Fruit fly (Drosophila melanogaster) whole organism, embryonic: ENCODE measurements around the gene Atu.

ENCODE experiments used
- Abd-B ChIP-seq: fragments of 200-800 bp; sonication (Bioruptor generic); optimal IDR thresholded peaks from 2 replicates; lab custom pipeline; 2018; ENCODE audit warnings: missing biosample characterization, mild to moderate bottlenecking, missing genetic modification characterization, moderate library complexity
- B-H1 ChIP-seq: fragments of 200-800 bp; sonication (Bioruptor generic); IDR thresholded peaks from 3 replicates; pipeline ENCODE4 v1.3.6; 2022; ENCODE audit warnings: missing biosample characterization, missing genetic modification characterization
- Blimp-1 ChIP-seq: fragments of 200-800 bp; sonication (Bioruptor generic); optimal IDR thresholded peaks from 3 replicates; lab custom pipeline; 2018; ENCODE audit warnings: missing biosample characterization, missing genetic modification characterization, mild to moderate bottlenecking, moderate library complexity, missing genetic modification reagents
- Bteb2 ChIP-seq: fragments of 200-800 bp; sonication (Bioruptor generic); optimal IDR thresholded peaks from 2 replicates; lab custom pipeline; 2016; ENCODE audit warnings: missing biosample characterization, missing genetic modification characterization
- CG10979 ChIP-seq: fragments of 200-800 bp; sonication (Bioruptor generic); optimal IDR thresholded peaks from 2 replicates; lab custom pipeline; 2018; ENCODE audit warnings: missing biosample characterization, mild to moderate bottlenecking, missing genetic modification characterization, moderate library complexity
- CG13894 ChIP-seq: fragments of 200-800 bp; sonication (Bioruptor generic); optimal IDR thresholded peaks from 3 replicates; lab custom pipeline; 2018; ENCODE audit warnings: missing biosample characterization, mild to moderate bottlenecking, missing genetic modification characterization, moderate library complexity
- CG15479 ChIP-seq: fragments of 200-800 bp; sonication (Bioruptor generic); optimal IDR thresholded peaks from 3 replicates; lab custom pipeline; 2019; ENCODE audit warnings: missing biosample characterization, mild to moderate bottlenecking, missing genetic modification characterization, moderate library complexity
- CG17186 ChIP-seq: fragments of 200-800 bp; sonication (Bioruptor generic); optimal IDR thresholded peaks from 3 replicates; lab custom pipeline; 2017; ENCODE audit warnings: missing biosample characterization, missing genetic modification reagents, missing genetic modification characterization
- CG17385 ChIP-seq: fragments of 200-800 bp; sonication (Bioruptor generic); optimal IDR thresholded peaks from 3 replicates; lab custom pipeline; 2018; ENCODE audit warnings: missing biosample characterization, mild to moderate bottlenecking, missing genetic modification characterization
- CG17568 ChIP-seq: fragments of 200-800 bp; sonication (Bioruptor generic); optimal IDR thresholded peaks from 2 replicates; lab custom pipeline; 2018; ENCODE audit warnings: missing biosample characterization, mild to moderate bottlenecking, missing genetic modification characterization, moderate library complexity
- CG17829 ChIP-seq: fragments of 200-800 bp; optimal IDR thresholded peaks from 2 replicates; lab custom pipeline; 2019; ENCODE audit warnings: missing biosample characterization, mild to moderate bottlenecking, missing genetic modification characterization, moderate library complexity
- CG1832 ChIP-seq: fragments of 200-800 bp; sonication (Bioruptor generic); optimal IDR thresholded peaks from 2 replicates; lab custom pipeline; 2017; ENCODE audit warnings: missing biosample characterization, mild to moderate bottlenecking, missing genetic modification characterization, inconsistent platforms
- CG2202 ChIP-seq: fragments of 200-800 bp; sonication (Bioruptor generic); optimal IDR thresholded peaks from 2 replicates; lab custom pipeline; 2018; ENCODE audit warnings: missing biosample characterization, mild to moderate bottlenecking, missing genetic modification characterization
- CG30431 ChIP-seq: fragments of 200-800 bp; sonication (Bioruptor generic); optimal IDR thresholded peaks from 2 replicates; lab custom pipeline; 2017; ENCODE audit warnings: missing biosample characterization, missing genetic modification characterization
- CG3065 ChIP-seq: fragments of 200-800 bp; sonication (Bioruptor generic); optimal IDR thresholded peaks from 2 replicates; lab custom pipeline; 2016; ENCODE audit warnings: missing biosample characterization, missing genetic modification characterization
- CG3163 ChIP-seq: fragments of 200-800 bp; sonication (Bioruptor generic); optimal IDR thresholded peaks from 3 replicates; lab custom pipeline; 2016; ENCODE audit warnings: missing biosample characterization, missing genetic modification characterization
- CG33213 ChIP-seq: fragments of 200-800 bp; sonication (Bioruptor generic); optimal IDR thresholded peaks from 3 replicates; lab custom pipeline; 2016; ENCODE audit warnings: missing biosample characterization, missing genetic modification characterization
- CG4360 ChIP-seq: fragments of 200-800 bp; sonication (Bioruptor generic); IDR thresholded peaks from 2 replicates; pipeline ENCODE4 v1.3.6; 2022; ENCODE audit warnings: missing biosample characterization, missing genetic modification characterization
- CG4730 ChIP-seq: fragments of 200-800 bp; sonication (Bioruptor generic); IDR thresholded peaks from 2 replicates; pipeline ENCODE4 v1.3.6; 2022; ENCODE audit warnings: missing biosample characterization, missing genetic modification characterization
- CG6683 ChIP-seq: fragments of 200-800 bp; sonication (Bioruptor generic); optimal IDR thresholded peaks from 2 replicates; lab custom pipeline; 2017; ENCODE audit warnings: missing biosample characterization, mild to moderate bottlenecking, missing genetic modification characterization, missing genetic modification reagents
- CG6765 ChIP-seq: fragments of 200-800 bp; sonication (Bioruptor generic); optimal IDR thresholded peaks from 3 replicates; lab custom pipeline; 2017; ENCODE audit warnings: missing biosample characterization, mild to moderate bottlenecking, missing genetic modification characterization
- CG8089 ChIP-seq: fragments of 200-800 bp; sonication (Bioruptor generic); optimal IDR thresholded peaks from 3 replicates; lab custom pipeline; 2016; ENCODE audit warnings: missing biosample characterization, missing genetic modification characterization
- CG8765 ChIP-seq: fragments of 200-800 bp; sonication (Bioruptor generic); IDR thresholded peaks from 2 replicates; pipeline ENCODE4 v1.3.6; 2022; ENCODE audit warnings: missing biosample characterization, missing genetic modification characterization
- CG9932 ChIP-seq: fragments of 200-800 bp; sonication (Bioruptor generic); IDR thresholded peaks from 2 replicates; pipeline ENCODE4 v1.3.6; 2022; ENCODE audit warnings: missing biosample characterization, missing genetic modification characterization
- Dll ChIP-seq: fragments of 200-800 bp; sonication (Bioruptor generic); IDR thresholded peaks from 4 replicates; pipeline ENCODE4 v1.3.6; 2022; ENCODE audit warnings: missing biosample characterization, missing genetic modification characterization; ENCODE audit not compliant: partially characterized antibody
- Doc3 ChIP-seq: fragments of 200-800 bp; sonication (Bioruptor generic); IDR thresholded peaks from 3 replicates; pipeline ENCODE4 v1.3.6; 2022; ENCODE audit warnings: missing biosample characterization, missing genetic modification characterization; ENCODE audit not compliant: partially characterized antibody
- Fer1 ChIP-seq: fragments of 200-800 bp; sonication (Bioruptor generic); optimal IDR thresholded peaks from 2 replicates; lab custom pipeline; 2017; ENCODE audit warnings: missing biosample characterization, mild to moderate bottlenecking, missing genetic modification characterization
- HmgD ChIP-seq: fragments of 200-800 bp; sonication (Bioruptor generic); optimal IDR thresholded peaks from 3 replicates; lab custom pipeline; 2016; ENCODE audit warnings: missing biosample characterization, missing genetic modification characterization
- Hmr ChIP-seq: fragments of 200-800 bp; sonication (Bioruptor generic); optimal IDR thresholded peaks from 3 replicates; lab custom pipeline; 2017; ENCODE audit warnings: mild to moderate bottlenecking, missing biosample characterization, missing genetic modification reagents, missing genetic modification characterization
- NK7.1 ChIP-seq: fragments of 200-800 bp; sonication (Bioruptor generic); optimal IDR thresholded peaks from 3 replicates; lab custom pipeline; 2016; ENCODE audit warnings: missing biosample characterization, missing genetic modification characterization
- Nf-YB ChIP-seq: fragments of 200-800 bp; sonication (Bioruptor generic); optimal IDR thresholded peaks from 3 replicates; lab custom pipeline; 2019; ENCODE audit warnings: missing biosample characterization, mild to moderate bottlenecking, missing genetic modification characterization, moderate library complexity
- Sry-β ChIP-seq: fragments of 200-800 bp; sonication (Bioruptor generic); optimal IDR thresholded peaks from 2 replicates; lab custom pipeline; 2018; ENCODE audit warnings: missing biosample characterization, mild to moderate bottlenecking, missing genetic modification characterization, moderate library complexity
- Tbp ChIP-seq: fragments of >200 bp; optimal IDR thresholded peaks from 2 replicates; lab custom pipeline; 2018; ENCODE audit warnings: missing biosample characterization, missing genetic modification characterization
- Trl ChIP-seq, 3 experiments: fragments of >200 bp in 2 of 3; fragments of 200-800 bp in 1 of 3; sonication (Bioruptor generic) in 1 of 3; optimal IDR thresholded peaks; 2 replicates in 1 of 3; 3 replicates in 2 of 3; lab custom pipeline; 2016 to 2017; ENCODE audit warnings: missing biosample characterization in 1 of 3, missing genetic modification characterization in 1 of 3
- Usf ChIP-seq: fragments of 200-800 bp; sonication (Bioruptor generic); optimal IDR thresholded peaks from 2 replicates; lab custom pipeline; 2017; ENCODE audit warnings: missing genotype, missing biosample characterization, missing genetic modification characterization
- Xrp1 ChIP-seq: fragments of 200-800 bp; sonication (Bioruptor generic); IDR thresholded peaks from 2 replicates; pipeline ENCODE4 v1.3.6; 2022; ENCODE audit warnings: missing biosample characterization, missing genetic modification characterization
- ab ChIP-seq: fragments of 200-800 bp; sonication (Bioruptor generic); optimal IDR thresholded peaks from 2 replicates; lab custom pipeline; 2016; ENCODE audit warnings: missing biosample characterization, missing genetic modification characterization
- ap ChIP-seq: fragments of 200-800 bp; sonication (Bioruptor generic); IDR thresholded peaks from 2 replicates; pipeline ENCODE4 v1.3.6; 2022; ENCODE audit warnings: missing biosample characterization, missing genetic modification characterization
- ato ChIP-seq: fragments of 200-800 bp; sonication (Bioruptor generic); IDR thresholded peaks from 2 replicates; pipeline ENCODE4 v1.3.6; 2022; ENCODE audit warnings: missing biosample characterization, missing genetic modification characterization; ENCODE audit not compliant: partially characterized antibody
- dm ChIP-seq: fragments of 200-800 bp; sonication (Bioruptor generic); optimal IDR thresholded peaks from 3 replicates; lab custom pipeline; 2016; ENCODE audit warnings: missing biosample characterization, missing genetic modification characterization
- esg ChIP-seq: fragments of 200-800 bp; sonication (Bioruptor generic); conservative IDR thresholded peaks from 2 replicates; pipeline ENCODE4 v1.3.6; 2022; ENCODE audit warnings: missing biosample characterization, missing genetic modification characterization
- fd96Cb ChIP-seq: fragments of 200-800 bp; sonication (Bioruptor generic); optimal IDR thresholded peaks from 2 replicates; lab custom pipeline; 2018; ENCODE audit warnings: missing biosample characterization, mild to moderate bottlenecking, missing genetic modification characterization, moderate library complexity
- gce ChIP-seq: fragments of 200-800 bp; sonication (Bioruptor generic); IDR thresholded peaks from 3 replicates; pipeline ENCODE4 v1.3.6; 2022; ENCODE audit warnings: missing biosample characterization, missing genetic modification characterization
- gro ChIP-seq: fragments of 200-800 bp; sonication (Bioruptor generic); optimal IDR thresholded peaks from 2 replicates; lab custom pipeline; 2016; ENCODE audit warnings: missing biosample characterization, missing genetic modification characterization
- knrl ChIP-seq: fragments of 200-800 bp; sonication (Bioruptor generic); IDR thresholded peaks from 3 replicates; pipeline ENCODE4 v1.3.6; 2022; ENCODE audit warnings: missing biosample characterization, missing genetic modification characterization; ENCODE audit not compliant: partially characterized antibody
- lmd ChIP-seq: fragments of 200-800 bp; sonication (Bioruptor generic); IDR thresholded peaks from 2 replicates; pipeline ENCODE4 v1.3.6; 2022; ENCODE audit warnings: missing biosample characterization, missing genetic modification characterization
- nom ChIP-seq: fragments of 200-800 bp; sonication (Bioruptor generic); optimal IDR thresholded peaks from 2 replicates; lab custom pipeline; 2017; ENCODE audit warnings: missing biosample characterization, missing genetic modification characterization, mild to moderate bottlenecking, moderate library complexity, missing genetic modification reagents
- pita ChIP-seq: fragments of 200-800 bp; sonication (Bioruptor generic); optimal IDR thresholded peaks from 2 replicates; lab custom pipeline; 2017; ENCODE audit warnings: missing biosample characterization, mild to moderate bottlenecking, missing genetic modification characterization
- schlank ChIP-seq: fragments of 200-800 bp; sonication (Bioruptor generic); optimal IDR thresholded peaks from 2 replicates; lab custom pipeline; 2018; ENCODE audit warnings: missing biosample characterization, mild to moderate bottlenecking, missing genetic modification characterization
- zfh1 ChIP-seq: fragments of 200-800 bp; sonication (Bioruptor generic); IDR thresholded peaks from 3 replicates; pipeline ENCODE4 v1.3.6; 2022; ENCODE audit warnings: missing biosample characterization, missing genetic modification characterization

The Atu gene

dm6 chr3R:5565623-5566022 is 47.5 kb upstream of the Atu start (continued):
- TF ChIP-seq Hmr = peak; percentile 88
- TF ChIP-seq CG17568 (GFP tag; lab: Kevin White, UChicago) = no peak
- TF ChIP-seq CG30431 (GFP tag; lab: Kevin White, UChicago) = peak; percentile 54
- TF ChIP-seq Usf (GFP tag; lab: Kevin White, UChicago) = peak; percentile 11
- peak; percentile 58 for TF ChIP-seq CG6765 (GFP tag; lab: Kevin White, UChicago)
- peak; percentile 82 for TF ChIP-seq Xrp1
- peak; percentile 82 for TF ChIP-seq esg
- TF ChIP-seq Abd-B (GFP tag; lab: Kevin White, UChicago) = no peak
- TF ChIP-seq Bteb2 (GFP tag; lab: Kevin White, UChicago) = peak; percentile 31
- no peak for TF ChIP-seq CG3065 (GFP tag; lab: Kevin White, UChicago)
- peak; percentile 69 for TF ChIP-seq schlank
- TF ChIP-seq dm (GFP tag; lab: Kevin White, UChicago) = peak; percentile 39
- peak; percentile 44 for TF ChIP-seq CG3163
- TF ChIP-seq CG6683 (GFP tag; lab: Kevin White, UChicago) = peak; percentile 59
- TF ChIP-seq Doc3 = no peak
- TF ChIP-seq gce (GFP tag; lab: Robert Waterston, UW) = peak; percentile 74
- TF ChIP-seq fd96Cb (tag; lab: Kevin White, UChicago) = peak; percentile 74
- TF ChIP-seq Nf-YB (GFP tag; lab: Kevin White, UChicago) = peak; percentile 25
- no peak for TF ChIP-seq ato
- TF ChIP-seq knrl (GFP tag; lab: Robert Waterston, UW) = no peak
- TF ChIP-seq CG13894 (tag; lab: Kevin White, UChicago) = no peak
- TF ChIP-seq CG10979 = peak; percentile 67
- no peak for TF ChIP-seq ab (GFP tag; lab: Kevin White, UChicago)
- TF ChIP-seq CG4360 (GFP tag; lab: Robert Waterston, UW) = peak; percentile 64
- TF ChIP-seq ap (GFP tag; lab: Robert Waterston, UW) = peak; percentile 64
- TF ChIP-seq zfh1 (GFP tag; lab: Robert Waterston, UW) = peak; percentile 88
- TF ChIP-seq CG33213 (GFP tag; lab: Kevin White, UChicago) = peak; percentile 59
- TF ChIP-seq Dll (GFP tag; lab: Robert Waterston, UW) = no peak
- no peak for TF ChIP-seq CG17186
- TF ChIP-seq Tbp (GFP tag; lab: Kevin White, UChicago) = no peak
- TF ChIP-seq Sry-β (GFP tag; lab: Kevin White, UChicago) = no peak
- no peak for TF ChIP-seq Trl (optimal IDR thresholded peaks at IDR 0.05; lab: Kevin White, UChicago)
- peak; percentile 37 for TF ChIP-seq Trl (GFP tag; optimal IDR thresholded peaks at IDR 0.05; lab: Kevin White, UChicago)
- TF ChIP-seq CG8089 (GFP tag; lab: Kevin White, UChicago) = peak; percentile 53
- peak; percentile 80 for TF ChIP-seq CG4730 (GFP tag; lab: Robert Waterston, UW)
- no peak for TF ChIP-seq CG1832 (GFP tag; lab: Kevin White, UChicago)
- TF ChIP-seq CG15479 = no peak
- TF ChIP-seq Fer1 (GFP tag; lab: Kevin White, UChicago) = peak; percentile 82
- no peak for TF ChIP-seq CG2202 (tag; lab: Kevin White, UChicago)
- TF ChIP-seq NK7.1 (GFP tag; lab: Kevin White, UChicago) = peak; percentile 58
- peak; percentile 69 for TF ChIP-seq Blimp-1 (GFP tag; lab: Kevin White, UChicago)
- TF ChIP-seq gro (GFP tag; lab: Kevin White, UChicago) = peak; percentile 82
- TF ChIP-seq nom (GFP tag; lab: Kevin White, UChicago) = no peak
- peak; percentile 86 for TF ChIP-seq lmd
- no peak for TF ChIP-seq pita (GFP tag; lab: Kevin White, UChicago)
- TF ChIP-seq CG9932 (GFP tag; lab: Robert Waterston, UW) = peak; percentile 75; the same call in 1 of the 2 replicates
- TF ChIP-seq CG17829 = peak; percentile 51
- no peak for TF ChIP-seq HmgD (GFP tag; lab: Kevin White, UChicago)
- TF ChIP-seq CG17385 = peak; percentile 83
- TF ChIP-seq CG8765 (GFP tag; lab: Robert Waterston, UW) = 0 out of 2 replicates have a peak, but pooled peaks have one; percentile 29
- TF ChIP-seq B-H1 = peak; percentile 84
